Worm (Caenorhabditis elegans) whole organism, L3 larva: Measurements from ENCODE around the gene B0361.3.

Source experiments
- R02D3.7 ChIP-seq: fragments of 150-350 bp; optimal IDR thresholded peaks from 2 replicates; lab custom pipeline; 2014; ENCODE audit warnings: missing biosample characterization, missing genetic modification characterization
- ZK546.5 ChIP-seq: sonication (generic microtip); optimal IDR thresholded peaks from 2 replicates; lab custom pipeline; 2017; ENCODE audit warnings: missing biosample characterization, missing genetic modification characterization
- aly-2 ChIP-seq: fragments of 150-350 bp; optimal IDR thresholded peaks from 2 replicates; lab custom pipeline; 2014; ENCODE audit warnings: missing biosample characterization, missing genetic modification characterization
- ama-1 ChIP-seq: fragments of 150-350 bp; optimal IDR thresholded peaks from 2 replicates; lab custom pipeline; 2018
- ceh-28 ChIP-seq: fragments of 150-350 bp; optimal IDR thresholded peaks from 2 replicates; lab custom pipeline; 2014; ENCODE audit warnings: missing biosample characterization, missing genetic modification reagents, missing genetic modification characterization
- ceh-82 ChIP-seq: fragments of 150-350 bp; optimal IDR thresholded peaks from 2 replicates; lab custom pipeline; 2014; ENCODE audit warnings: missing biosample characterization, missing genetic modification characterization
- ceh-9 ChIP-seq: sonication (generic microtip); optimal IDR thresholded peaks from 2 replicates; lab custom pipeline; 2018; ENCODE audit warnings: missing biosample characterization, missing genetic modification characterization
- daf-12 ChIP-seq: fragments of 150-350 bp; optimal IDR thresholded peaks from 2 replicates; lab custom pipeline; 2014; ENCODE audit warnings: missing biosample characterization, missing genetic modification reagents, missing genetic modification characterization
- egl-27 ChIP-seq: sonication (generic microtip); optimal IDR thresholded peaks from 4 replicates; lab custom pipeline; 2017; ENCODE audit warnings: missing biosample characterization, missing genetic modification reagents, missing genetic modification characterization
- egl-5 ChIP-seq: fragments of 150-350 bp; optimal IDR thresholded peaks from 2 replicates; lab custom pipeline; 2017; ENCODE audit warnings: missing biosample characterization, missing genetic modification reagents, missing genetic modification characterization, inconsistent platforms
- elt-1 ChIP-seq: fragments of 150-350 bp; optimal IDR thresholded peaks from 2 replicates; lab custom pipeline; 2014; ENCODE audit warnings: missing biosample characterization, missing genetic modification characterization
- elt-2 ChIP-seq: sonication (generic microtip); optimal IDR thresholded peaks from 2 replicates; lab custom pipeline; 2016; ENCODE audit warnings: missing genetic modification reagents, mild to moderate bottlenecking, missing genetic modification characterization, missing compliant biosample characterization
- elt-3 ChIP-seq, 3 experiments: fragments of 150-350 bp in 1 of 3; sonication (generic microtip) in 2 of 3; optimal IDR thresholded peaks; 2 replicates in 2 of 3; 4 replicates in 1 of 3; lab custom pipeline; 2014 to 2017; ENCODE audit warnings: missing biosample characterization in 3 of 3, missing genetic modification characterization in 3 of 3
- eor-1 ChIP-seq, 2 experiments: fragments of 150-350 bp; optimal IDR thresholded peaks; 2 replicates each; lab custom pipeline; 2014 to 2018; ENCODE audit warnings: missing biosample characterization in 2 of 2, missing genetic modification characterization in 2 of 2
- fkh-10 ChIP-seq: sonication (generic microtip); optimal IDR thresholded peaks from 2 replicates; lab custom pipeline; 2017; ENCODE audit warnings: missing biosample characterization, missing genetic modification reagents, missing genetic modification characterization
- fkh-2 ChIP-seq: fragments of 150-350 bp; optimal IDR thresholded peaks from 2 replicates; lab custom pipeline; 2014; ENCODE audit warnings: missing biosample characterization, missing genetic modification reagents, missing genetic modification characterization
- fos-1 ChIP-seq: fragments of 150-350 bp; optimal IDR thresholded peaks from 2 replicates; lab custom pipeline; 2014; ENCODE audit warnings: missing biosample characterization, missing genetic modification characterization
- hmg-11 ChIP-seq: sonication (generic microtip); optimal IDR thresholded peaks from 2 replicates; lab custom pipeline; 2016; ENCODE audit warnings: missing genetic modification characterization, missing compliant biosample characterization
- jun-1 ChIP-seq: fragments of 150-350 bp; optimal IDR thresholded peaks from 2 replicates; lab custom pipeline; 2014; ENCODE audit warnings: missing biosample characterization, missing genetic modification reagents, missing genetic modification characterization
- lin-15B ChIP-seq: fragments of 150-350 bp; optimal IDR thresholded peaks from 2 replicates; lab custom pipeline; 2014; ENCODE audit warnings: missing biosample characterization, missing genetic modification characterization
- lin-39 ChIP-seq: fragments of 150-350 bp; optimal IDR thresholded peaks from 2 replicates; lab custom pipeline; 2018; ENCODE audit warnings: missing biosample characterization, missing genetic modification reagents, missing genetic modification characterization
- lsy-12 ChIP-seq: sonication (generic microtip); optimal IDR thresholded peaks from 2 replicates; lab custom pipeline; 2016; ENCODE audit warnings: mild to moderate bottlenecking, missing genetic modification characterization, missing compliant biosample characterization
- mdl-1 ChIP-seq: fragments of 150-350 bp; optimal IDR thresholded peaks from 2 replicates; lab custom pipeline; 2014; ENCODE audit warnings: missing biosample characterization, missing genetic modification characterization
- mml-1 ChIP-seq: fragments of 150-350 bp; sonication (generic microtip); optimal IDR thresholded peaks from 3 replicates; lab custom pipeline; 2014; ENCODE audit warnings: missing biosample characterization, missing genetic modification characterization
- nfya-1 ChIP-seq: sonication (generic microtip); optimal IDR thresholded peaks from 2 replicates; lab custom pipeline; 2017; ENCODE audit warnings: missing genetic modification characterization, mild to moderate bottlenecking, missing compliant biosample characterization, antibody characterized with exemption, moderate library complexity; ENCODE audit not compliant: insufficient read depth
- nhr-11 ChIP-seq: fragments of 150-350 bp; optimal IDR thresholded peaks from 2 replicates; lab custom pipeline; 2014; ENCODE audit warnings: missing biosample characterization, missing genetic modification characterization
- nhr-12 ChIP-seq: fragments of 150-350 bp; optimal IDR thresholded peaks from 2 replicates; lab custom pipeline; 2014; ENCODE audit warnings: missing biosample characterization, missing genetic modification characterization
- nhr-23 ChIP-seq: fragments of 150-350 bp; optimal IDR thresholded peaks from 2 replicates; lab custom pipeline; 2014; ENCODE audit warnings: missing biosample characterization, missing genetic modification reagents, missing genetic modification characterization
- nhr-237 ChIP-seq: fragments of 150-350 bp; optimal IDR thresholded peaks from 2 replicates; lab custom pipeline; 2014; ENCODE audit warnings: missing biosample characterization, missing genetic modification characterization
- nhr-25 ChIP-seq: sonication (generic microtip); optimal IDR thresholded peaks from 2 replicates; lab custom pipeline; 2017; ENCODE audit warnings: missing biosample characterization, missing genetic modification characterization
- nhr-28 ChIP-seq: fragments of 150-350 bp; optimal IDR thresholded peaks from 2 replicates; lab custom pipeline; 2014; ENCODE audit warnings: missing biosample characterization, missing genetic modification characterization
- nhr-43 ChIP-seq: sonication (generic microtip); optimal IDR thresholded peaks from 2 replicates; lab custom pipeline; 2016; ENCODE audit warnings: mild to moderate bottlenecking, missing genetic modification characterization, missing compliant biosample characterization; ENCODE audit not compliant: poor library complexity, severe bottlenecking
- nhr-67 ChIP-seq: fragments of 150-350 bp; optimal IDR thresholded peaks from 2 replicates; lab custom pipeline; 2014; ENCODE audit warnings: missing biosample characterization, missing genetic modification characterization
- nhr-77 ChIP-seq: fragments of 150-350 bp; optimal IDR thresholded peaks from 2 replicates; lab custom pipeline; 2014; ENCODE audit warnings: missing biosample characterization, missing genetic modification characterization
- pha-4 ChIP-seq: fragments of 150-350 bp; optimal IDR thresholded peaks from 2 replicates; lab custom pipeline; 2014; ENCODE audit warnings: missing biosample characterization, missing genetic modification reagents, missing genetic modification characterization
- pqm-1 ChIP-seq: fragments of 150-350 bp; optimal IDR thresholded peaks from 2 replicates; lab custom pipeline; 2017; ENCODE audit warnings: missing biosample characterization, missing genetic modification characterization, inconsistent platforms
- sea-2 ChIP-seq: fragments of 150-350 bp; sonication (generic microtip); optimal IDR thresholded peaks from 4 replicates; lab custom pipeline; 2014; ENCODE audit warnings: missing biosample characterization, missing genetic modification reagents, missing genetic modification characterization
- skn-1 ChIP-seq: fragments of 150-350 bp; optimal IDR thresholded peaks from 2 replicates; lab custom pipeline; 2014; ENCODE audit warnings: missing biosample characterization, missing genetic modification characterization
- snpc-4 ChIP-seq: fragments of 150-350 bp; optimal IDR thresholded peaks from 2 replicates; lab custom pipeline; 2014; ENCODE audit warnings: missing biosample characterization, missing genetic modification characterization
- tbx-2 ChIP-seq: sonication (generic microtip); optimal IDR thresholded peaks from 2 replicates; lab custom pipeline; 2016; ENCODE audit warnings: mild to moderate bottlenecking, missing genetic modification characterization, missing compliant biosample characterization
- unc-62 ChIP-seq: fragments of 150-350 bp; sonication (generic microtip); optimal IDR thresholded peaks from 4 replicates; lab custom pipeline; 2014; ENCODE audit warnings: missing biosample characterization, missing genetic modification reagents, missing genetic modification characterization
- zag-1 ChIP-seq: fragments of 150-350 bp; optimal IDR thresholded peaks from 2 replicates; lab custom pipeline; 2014; ENCODE audit warnings: missing biosample characterization, missing genetic modification characterization
- ztf-4 ChIP-seq: fragments of 150-350 bp; optimal IDR thresholded peaks from 2 replicates; lab custom pipeline; 2014; ENCODE audit warnings: missing biosample characterization, missing genetic modification characterization

The B0361.3 gene

DNA sequence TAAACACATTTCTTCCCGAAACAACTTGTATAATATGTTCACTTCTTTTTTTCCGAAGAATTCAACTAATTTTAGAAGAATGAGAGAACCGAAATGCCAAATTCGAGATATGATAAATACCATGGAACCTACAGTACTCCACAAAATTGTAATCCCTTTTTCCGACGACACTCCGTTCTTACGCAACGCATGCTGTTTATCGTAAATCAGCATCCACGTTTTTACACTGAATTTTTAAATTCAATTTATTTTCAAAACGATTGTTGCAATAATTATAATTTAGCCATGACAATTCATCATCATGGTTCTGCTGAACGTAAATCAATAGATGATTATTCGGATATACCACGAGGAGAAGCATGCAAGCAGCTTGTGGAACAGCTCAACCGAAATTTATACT, at the start of gene B0361.3:
B0361.3 (plus strand) TSS at position 284 of the 400 bp plus-strand sequence.
- TF ChIP-seq pha-4 (tag; lab: Kevin White, UChicago) (peak; percentile 31), unc-62 (GFP tag; lab: Kevin White, UChicago) (no peak), nfya-1 (tag; lab: Kevin White, UChicago) (peak; percentile 21), R02D3.7 (tag; lab: Kevin White, UChicago) (peak; percentile 42)

DNA sequence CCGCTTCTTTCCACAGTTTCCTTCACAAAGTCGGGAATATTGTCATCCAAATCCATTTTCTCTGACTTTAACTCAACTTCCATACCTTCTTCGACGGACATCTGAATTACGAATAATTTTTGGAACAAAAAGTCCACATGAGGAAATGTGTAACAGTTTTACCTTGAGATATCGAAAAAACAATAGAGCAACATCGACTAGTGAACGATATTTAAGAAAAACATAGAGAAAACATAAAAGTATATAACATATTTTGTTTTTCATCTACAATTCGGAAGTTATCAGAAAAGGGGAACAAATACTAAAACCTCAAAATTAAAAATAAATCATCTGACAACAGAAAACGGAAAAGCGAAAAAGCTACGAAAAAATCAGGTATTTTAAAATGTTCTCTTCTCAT, 48.5 kb upstream of the B0361.3 start, which contains the start of gene adr-2:
adr-2 (minus strand) TSS at position 101 of the 400 bp plus-strand sequence.
- TF ChIP-seq daf-12 (tag; lab: Kevin White, UChicago) = no peak
- TF ChIP-seq egl-5 = no peak
- TF ChIP-seq ceh-28 (tag; lab: Kevin White, UChicago) = no peak
- TF ChIP-seq nhr-23 (tag; lab: Kevin White, UChicago) = no peak
- no peak for TF ChIP-seq ceh-82
- TF ChIP-seq nhr-28 (tag; lab: Kevin White, UChicago) = no peak
- no peak for TF ChIP-seq sea-2 (GFP tag; lab: Kevin White, UChicago)
- no peak for TF ChIP-seq elt-1 (tag; lab: Kevin White, UChicago)
- no peak for TF ChIP-seq fkh-10 (GFP tag; lab: Kevin White, UChicago)
- no peak for TF ChIP-seq nhr-11 (tag; lab: Kevin White, UChicago)
- no peak for TF ChIP-seq nfya-1 (tag; lab: Kevin White, UChicago)

DNA sequence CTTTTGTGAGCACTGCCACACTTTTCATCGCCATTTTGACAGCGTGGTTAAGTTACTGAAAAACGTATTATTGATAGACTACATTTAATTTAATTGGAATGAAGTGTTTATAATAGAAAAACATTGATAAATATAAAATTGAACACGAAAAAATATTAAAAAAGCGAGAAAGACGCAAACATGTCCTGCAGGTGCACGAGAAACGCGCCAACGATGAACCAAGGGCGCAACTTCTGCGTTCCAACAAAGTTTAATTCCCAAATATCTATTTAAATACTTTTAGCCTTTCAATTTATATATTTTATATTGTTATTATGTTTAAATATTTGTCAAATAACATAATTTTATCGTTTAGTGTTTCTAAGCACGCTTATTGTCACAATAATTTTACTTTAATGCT, 47.1 kb upstream of the B0361.3 start, which contains the start of gene ndus-8:
ndus-8 (minus strand) TSS at position 55 of the 400 bp plus-strand sequence.
- peak; percentile 5 for TF ChIP-seq egl-5
- TF ChIP-seq pqm-1 (tag; lab: Kevin White, UChicago) = no peak
- TF ChIP-seq nhr-25 (tag; lab: Kevin White, UChicago) = peak; percentile 44
- peak; percentile 90 for TF ChIP-seq snpc-4 (tag; lab: Kevin White, UChicago)
- no peak for TF ChIP-seq skn-1 (tag; lab: Kevin White, UChicago)
- TF ChIP-seq nhr-12 (tag; lab: Kevin White, UChicago) = no peak
- no peak for TF ChIP-seq sea-2 (GFP tag; lab: Kevin White, UChicago)
- no peak for TF ChIP-seq R02D3.7 (tag; lab: Kevin White, UChicago)
- TF ChIP-seq ama-1 (lab: Kevin White, UChicago) = no peak
- no peak for TF ChIP-seq ceh-82
- peak; percentile 45 for TF ChIP-seq hmg-11 (tag; lab: Kevin White, UChicago)
- no peak for TF ChIP-seq tbx-2 (tag; lab: Kevin White, UChicago)
- peak; percentile 32 for TF ChIP-seq elt-2 (tag; lab: Kevin White, UChicago)
- TF ChIP-seq zag-1 (tag; lab: Kevin White, UChicago) = no peak
- TF ChIP-seq nhr-23 (tag; lab: Kevin White, UChicago) = peak; percentile 89
- no peak for TF ChIP-seq unc-62 (GFP tag; lab: Kevin White, UChicago)
- no peak for TF ChIP-seq eor-1 (tag; optimal IDR thresholded peaks at IDR 0.05; lab: Kevin White, UChicago)
- TF ChIP-seq ceh-28 (tag; lab: Kevin White, UChicago) = peak; percentile 7
- TF ChIP-seq aly-2 (tag; lab: Kevin White, UChicago) = no peak
- TF ChIP-seq nhr-77 (tag; lab: Kevin White, UChicago) = no peak
- TF ChIP-seq elt-3 (tag; optimal IDR thresholded peaks at IDR 0.05; lab: Kevin White, UChicago) = no peak
- TF ChIP-seq ztf-4 (tag; lab: Kevin White, UChicago) = no peak
- TF ChIP-seq nfya-1 (tag; lab: Kevin White, UChicago) = peak; percentile 52
- TF ChIP-seq egl-27 = no peak
- no peak for TF ChIP-seq mdl-1 (tag; lab: Kevin White, UChicago)
- no peak for TF ChIP-seq nhr-237 (tag; lab: Kevin White, UChicago)
- TF ChIP-seq jun-1 (tag; lab: Kevin White, UChicago) = peak; percentile 25
- TF ChIP-seq ZK546.5 = no peak
- TF ChIP-seq mml-1 = no peak
- no peak for TF ChIP-seq fkh-2
- peak; percentile 64 for TF ChIP-seq lin-15B (tag; lab: Kevin White, UChicago)
- TF ChIP-seq lin-39 (tag; lab: Kevin White, UChicago) = peak; percentile 24
- no peak for TF ChIP-seq nhr-67
- TF ChIP-seq nhr-11 (tag; lab: Kevin White, UChicago) = no peak
- TF ChIP-seq fos-1 (tag; lab: Kevin White, UChicago) = no peak
- TF ChIP-seq lsy-12 (tag; lab: Kevin White, UChicago) = peak; percentile 30
- TF ChIP-seq nhr-43 = peak; percentile 44
- peak; percentile 88 for TF ChIP-seq pha-4 (tag; lab: Kevin White, UChicago)
- TF ChIP-seq ceh-9 (tag; lab: Kevin White, UChicago) = no peak
- TF ChIP-seq daf-12 (tag; lab: Kevin White, UChicago) = no peak
- TF ChIP-seq nhr-28 (tag; lab: Kevin White, UChicago) = no peak
- TF ChIP-seq, all 47 proteins: peak for 14
